Worm (Caenorhabditis elegans) whole organism, early embryonic: ENCODE data around the gene srw-17.

Experiments
- F13C5.2 ChIP-seq: sonication (generic microtip); optimal IDR thresholded peaks from 2 replicates; lab custom pipeline; 2017; ENCODE audit warnings: mild to moderate bottlenecking, missing genetic modification characterization, inconsistent platforms, missing compliant biosample characterization
- aly-1 ChIP-seq: sonication (generic microtip); optimal IDR thresholded peaks from 2 replicates; lab custom pipeline; 2016; ENCODE audit warnings: missing genetic modification characterization, missing compliant biosample characterization
- ama-1 ChIP-seq: fragments of 150-350 bp; optimal IDR thresholded peaks from 2 replicates; lab custom pipeline; 2014
- ceh-13 ChIP-seq: fragments of 200-800 bp; sonication (Bioruptor generic); optimal IDR thresholded peaks from 2 replicates; lab custom pipeline; 2018; ENCODE audit warnings: mild to moderate bottlenecking, missing genetic modification characterization, missing compliant biosample characterization
- ceh-36 ChIP-seq: sonication (generic microtip); optimal IDR thresholded peaks from 2 replicates; lab custom pipeline; 2016; ENCODE audit warnings: missing genetic modification characterization, inconsistent platforms, missing compliant biosample characterization
- hnd-1 ChIP-seq: sonication (generic microtip); optimal IDR thresholded peaks from 2 replicates; lab custom pipeline; 2016; ENCODE audit warnings: missing genetic modification characterization, missing compliant biosample characterization
- pes-1 ChIP-seq: fragments of 200-800 bp; sonication (Bioruptor generic); IDR thresholded peaks from 2 replicates; pipeline ENCODE4 v1.3.6; 2022; ENCODE audit warnings: missing genetic modification reagents, missing genetic modification characterization, missing compliant biosample characterization
- scrt-1 ChIP-seq: fragments of 200-800 bp; sonication (Bioruptor generic); IDR thresholded peaks from 2 replicates; pipeline ENCODE4 v1.3.6; 2022; ENCODE audit warnings: missing genetic modification characterization, missing compliant biosample characterization

srw-17 gene

ce11 chrV:15225650-15226049 lies 51.2 kb downstream of the srw-17 start, which contains the start of gene srw-14:
Gene srw-14, plus strand, starts transcription at chrV:15225950.
- TF ChIP-seq ceh-36 (tag; lab: Kevin White, UChicago) = no peak
- TF ChIP-seq scrt-1 (GFP tag; lab: Robert Waterston, UW) = no peak
- TF ChIP-seq hnd-1 (tag; lab: Kevin White, UChicago) = no peak
- no peak for TF ChIP-seq aly-1 (tag; lab: Kevin White, UChicago)
- TF ChIP-seq F13C5.2 (tag; lab: Kevin White, UChicago) = no peak
- TF ChIP-seq ama-1 (lab: Kevin White, UChicago) = no peak
- TF ChIP-seq pes-1 (GFP tag; lab: Robert Waterston, UW) = no peak
- no peak for TF ChIP-seq ceh-13 (GFP tag; lab: Kevin White, UChicago)
